Fruit fly (Drosophila melanogaster): Measurements from ENCODE around the gene PDZ-GEF.

PDZ-GEF gene

dm6 chr2L:6338367-6338975 lies 14.9 kb downstream of the PDZ-GEF start, which contains the start of the genes Pez and Cpr (continued):
- TF ChIP-seq CG15011 (GFP tag; optimal IDR thresholded peaks at IDR 0.05) (no peak), CG15601 (tag; optimal IDR thresholded peaks at IDR 0.05) (no peak), CG16813 (GFP tag; IDR thresholded peaks at IDR 0.05; ENCODE audit: partially characterized antibody) (peak; percentile 83), aop (GFP tag; IDR thresholded peaks at IDR 0.05) (no peak), TFAM (GFP tag; optimal IDR thresholded peaks at IDR 0.05) (no peak), Gsc (GFP tag; IDR thresholded peaks at IDR 0.05) (no peak), dmrt11E (tag; optimal IDR thresholded peaks at IDR 0.05) (peak; percentile 8), Hmr (GFP tag; optimal IDR thresholded peaks at IDR 0.05) (peak; percentile 86), mam (GFP tag; optimal IDR thresholded peaks at IDR 0.05) (peak; percentile 35), salm (tag; optimal IDR thresholded peaks at IDR 0.05) (no peak), Asciz (GFP tag; optimal IDR thresholded peaks at IDR 0.05) (no peak), Pdp1 (GFP tag; optimal IDR thresholded peaks at IDR 0.05) (peak; percentile 10 to 27), CG6791 (GFP tag; IDR thresholded peaks at IDR 0.05; ENCODE audit: partially characterized antibody) (peak; percentile 81), gsb (GFP tag; IDR thresholded peaks at IDR 0.05) (0 out of 2 replicates have a peak, but pooled peaks have one; percentile 29), org-1 (GFP tag; optimal IDR thresholded peaks at IDR 0.05) (no peak), repo (GFP tag; optimal IDR thresholded peaks at IDR 0.05) (peak; percentile 45), twi (tag; optimal IDR thresholded peaks at IDR 0.05) (no peak), CG7786 (GFP tag; optimal IDR thresholded peaks at IDR 0.05) (peak; percentile 30), Sry-δ (GFP tag; optimal IDR thresholded peaks at IDR 0.05) (peak; percentile 55), CG7963 (GFP tag; IDR thresholded peaks at IDR 0.05; ENCODE audit: partially characterized antibody) (peak; percentile 79), jing (GFP tag; optimal IDR thresholded peaks at IDR 0.05) (no peak), CG10654 (GFP tag; optimal IDR thresholded peaks at IDR 0.05) (no peak), dan (GFP tag; IDR thresholded peaks at IDR 0.05) (no peak), corto (GFP tag; optimal IDR thresholded peaks at IDR 0.05) (no peak), gcm2 (GFP tag; optimal IDR thresholded peaks at IDR 0.05) (no peak), Nf-YB (GFP tag; optimal IDR thresholded peaks at IDR 0.05) (no peak), CG7556 (GFP tag; optimal IDR thresholded peaks at IDR 0.05) (no peak), dmrt99B (tag; optimal IDR thresholded peaks at IDR 0.05) (no peak)

dm6 chr2L:6339010-6339897 lies 15.7 kb downstream of the PDZ-GEF start:
- TF ChIP-seq CG6175 (GFP tag; IDR thresholded peaks at IDR 0.05) (no peak), gce (GFP tag; IDR thresholded peaks at IDR 0.05) (no peak), CG13123 (GFP tag; optimal IDR thresholded peaks at IDR 0.05) (no peak), CG10147 (GFP tag; optimal IDR thresholded peaks at IDR 0.05) (no peak), caup (GFP tag; optimal IDR thresholded peaks at IDR 0.05; ENCODE audit: severe bottlenecking) (peak; percentile 11), Antp (GFP tag; optimal IDR thresholded peaks at IDR 0.05) (peak; percentile 34), CG12236 (GFP tag; optimal IDR thresholded peaks at IDR 0.05) (peak; percentile 14), Chrac-16 (GFP tag; optimal IDR thresholded peaks at IDR 0.05) (peak; percentile 18), CG16863 (GFP tag; optimal IDR thresholded peaks at IDR 0.05) (peak; percentile 40), CG15073 (GFP tag; optimal IDR thresholded peaks at IDR 0.05) (no peak), ci (GFP tag; IDR thresholded peaks at IDR 0.05) (0 out of 3 replicates have a peak, but pooled peaks have one; percentile 34), D19A (tag; optimal IDR thresholded peaks at IDR 0.05) (no peak), tll (GFP tag; optimal IDR thresholded peaks at IDR 0.05) (peak in 1 of 2 experiments; percentile 14), pho (GFP tag; optimal IDR thresholded peaks at IDR 0.05) (peak; percentile 16), oc (tag; optimal IDR thresholded peaks at IDR 0.05) (peak; percentile 60), CG7556 (GFP tag; optimal IDR thresholded peaks at IDR 0.05) (peak; percentile 22), sim (GFP tag; IDR thresholded peaks at IDR 0.05) (no peak), CG17359 (tag; optimal IDR thresholded peaks at IDR 0.05) (peak; percentile 50), fru (optimal IDR thresholded peaks at IDR 0.05) (no peak), ara (GFP tag; IDR thresholded peaks at IDR 0.05) (0 out of 2 replicates have a peak, but pooled peaks have one; percentile 15), D (optimal IDR thresholded peaks at IDR 0.05) (peak; percentile 36), D (GFP tag; optimal IDR thresholded peaks at IDR 0.05) (no peak)

Measured in whole organism, embryonic.